Fruit fly (Drosophila melanogaster) whole organism, pupa: Measurements from ENCODE around the gene CG12075.

Source experiments
- CG4496 ChIP-seq: fragments of 200-800 bp; sonication (Bioruptor generic); IDR thresholded peaks from 3 replicates; pipeline ENCODE4 v1.3.6; 2022; ENCODE audit warnings: missing biosample characterization, missing genetic modification characterization
- CG9948 ChIP-seq: fragments of 200-800 bp; sonication (Bioruptor generic); optimal IDR thresholded peaks from 2 replicates; lab custom pipeline; 2018; ENCODE audit warnings: missing biosample characterization, mild to moderate bottlenecking, missing genetic modification characterization, moderate library complexity
- D1 ChIP-seq: fragments of 200-800 bp; sonication (Bioruptor generic); optimal IDR thresholded peaks from 2 replicates; lab custom pipeline; 2018; ENCODE audit warnings: missing biosample characterization, mild to moderate bottlenecking, missing genetic modification characterization, moderate library complexity
- EcR ChIP-seq: fragments of 200-800 bp; sonication (Bioruptor generic); optimal IDR thresholded peaks from 3 replicates; lab custom pipeline; 2019; ENCODE audit warnings: missing biosample characterization, missing genetic modification characterization, mild to moderate bottlenecking, moderate library complexity, missing genetic modification reagents
- Ets98B ChIP-seq: fragments of 200-800 bp; sonication (Bioruptor generic); IDR thresholded peaks from 2 replicates; pipeline ENCODE4 v1.3.6; 2022; ENCODE audit warnings: missing biosample characterization, missing genetic modification characterization
- gl ChIP-seq: fragments of 200-800 bp; sonication (Bioruptor generic); optimal IDR thresholded peaks from 2 replicates; lab custom pipeline; 2018; ENCODE audit warnings: missing biosample characterization, mild to moderate bottlenecking, missing genetic modification characterization
- rn ChIP-seq: fragments of 200-800 bp; sonication (Bioruptor generic); IDR thresholded peaks from 2 replicates; pipeline ENCODE4 v1.3.6; 2022; ENCODE audit warnings: missing biosample characterization, missing genetic modification characterization

dm6 chrX:8795387-8796195 is 42.5 kb upstream of the CG12075 start:
- no peak for TF ChIP-seq D1
- no peak for TF ChIP-seq gl (tag; lab: Kevin White, UChicago)
- TF ChIP-seq rn (GFP tag; lab: Robert Waterston, UW) = no peak
- TF ChIP-seq Ets98B (GFP tag; lab: Robert Waterston, UW) = no peak
- TF ChIP-seq CG9948 (tag; lab: Kevin White, UChicago) = no peak
- TF ChIP-seq CG4496 (GFP tag; lab: Robert Waterston, UW) = no peak
- no peak for TF ChIP-seq EcR (GFP tag; lab: Kevin White, UChicago)
